Fruit fly (Drosophila melanogaster) whole organism, embryonic: ENCODE data around the gene CG16727.

Source experiments
- ATbp ChIP-seq: fragments of 200-800 bp; sonication (Bioruptor generic); optimal IDR thresholded peaks from 2 replicates; lab custom pipeline; 2017; ENCODE audit warnings: missing biosample characterization, mild to moderate bottlenecking, missing genetic modification characterization, missing genetic modification reagents
- Blimp-1 ChIP-seq: fragments of 200-800 bp; sonication (Bioruptor generic); optimal IDR thresholded peaks from 3 replicates; lab custom pipeline; 2018; ENCODE audit warnings: missing biosample characterization, missing genetic modification characterization, mild to moderate bottlenecking, moderate library complexity, missing genetic modification reagents
- CG10209 ChIP-seq: fragments of 200-800 bp; sonication (Bioruptor generic); optimal IDR thresholded peaks from 3 replicates; lab custom pipeline; 2017; ENCODE audit warnings: missing biosample characterization, mild to moderate bottlenecking, missing genetic modification characterization, missing genetic modification reagents
- CG11456 ChIP-seq: fragments of 200-800 bp; sonication (Bioruptor generic); IDR thresholded peaks from 3 replicates; pipeline ENCODE4 v1.3.6; 2022; ENCODE audit warnings: missing biosample characterization, missing genetic modification characterization
- CG11504 ChIP-seq: fragments of 200-800 bp; sonication (Bioruptor generic); optimal IDR thresholded peaks from 3 replicates; lab custom pipeline; 2019; ENCODE audit warnings: missing biosample characterization, mild to moderate bottlenecking, missing genetic modification characterization, moderate library complexity
- CG12104 ChIP-seq: fragments of 200-800 bp; sonication (Bioruptor generic); optimal IDR thresholded peaks from 3 replicates; lab custom pipeline; 2016; ENCODE audit warnings: missing biosample characterization, missing genetic modification characterization
- CG12391 ChIP-seq: fragments of 200-800 bp; sonication (Bioruptor generic); optimal IDR thresholded peaks from 3 replicates; lab custom pipeline; 2018; ENCODE audit warnings: missing biosample characterization, mild to moderate bottlenecking, missing genetic modification characterization, moderate library complexity
- CG12744 ChIP-seq: fragments of 200-800 bp; sonication (Bioruptor generic); optimal IDR thresholded peaks from 2 replicates; lab custom pipeline; 2016; ENCODE audit warnings: missing biosample characterization, missing genetic modification characterization
- CG13296 ChIP-seq: fragments of 200-800 bp; sonication (Bioruptor generic); optimal IDR thresholded peaks from 3 replicates; lab custom pipeline; 2018; ENCODE audit warnings: missing biosample characterization, mild to moderate bottlenecking, missing genetic modification characterization
- CG17359 ChIP-seq: fragments of 200-800 bp; sonication (Bioruptor generic); optimal IDR thresholded peaks from 3 replicates; lab custom pipeline; 2018; ENCODE audit warnings: missing biosample characterization, mild to moderate bottlenecking, missing genetic modification characterization, moderate library complexity
- CG17568 ChIP-seq: fragments of 200-800 bp; sonication (Bioruptor generic); optimal IDR thresholded peaks from 2 replicates; lab custom pipeline; 2018; ENCODE audit warnings: missing biosample characterization, mild to moderate bottlenecking, missing genetic modification characterization, moderate library complexity
- CG17829 ChIP-seq: fragments of 200-800 bp; optimal IDR thresholded peaks from 2 replicates; lab custom pipeline; 2019; ENCODE audit warnings: missing biosample characterization, mild to moderate bottlenecking, missing genetic modification characterization, moderate library complexity
- CG18262 ChIP-seq: fragments of 200-800 bp; optimal IDR thresholded peaks from 3 replicates; lab custom pipeline; 2019; ENCODE audit warnings: missing biosample characterization, mild to moderate bottlenecking, missing genetic modification characterization, moderate library complexity
- CG18619 ChIP-seq: fragments of 200-800 bp; sonication (Bioruptor generic); optimal IDR thresholded peaks from 3 replicates; lab custom pipeline; 2017; ENCODE audit warnings: missing biosample characterization, mild to moderate bottlenecking, missing genetic modification characterization
- CG32532 ChIP-seq: fragments of 200-800 bp; sonication (Bioruptor generic); IDR thresholded peaks from 2 replicates; pipeline ENCODE4 v1.3.6; 2022; ENCODE audit warnings: missing biosample characterization, missing genetic modification characterization
- CG4360 ChIP-seq: fragments of 200-800 bp; sonication (Bioruptor generic); IDR thresholded peaks from 2 replicates; pipeline ENCODE4 v1.3.6; 2022; ENCODE audit warnings: missing biosample characterization, missing genetic modification characterization
- CG4820 ChIP-seq: fragments of 200-800 bp; sonication (Bioruptor generic); optimal IDR thresholded peaks from 3 replicates; lab custom pipeline; 2016; ENCODE audit warnings: missing biosample characterization, missing genetic modification characterization
- CG5180 ChIP-seq: fragments of 200-800 bp; sonication (Bioruptor generic); optimal IDR thresholded peaks from 3 replicates; lab custom pipeline; 2017; ENCODE audit warnings: missing biosample characterization, missing genetic modification characterization, mild to moderate bottlenecking, moderate library complexity, missing genetic modification reagents
- CG5953 ChIP-seq: fragments of 200-800 bp; sonication (Bioruptor generic); IDR thresholded peaks from 2 replicates; pipeline ENCODE4 v1.3.6; 2022; ENCODE audit warnings: missing biosample characterization, missing genetic modification characterization
- CG6689 ChIP-seq: fragments of 200-800 bp; sonication (Bioruptor generic); IDR thresholded peaks from 2 replicates; pipeline ENCODE4 v1.3.6; 2022; ENCODE audit warnings: missing biosample characterization, missing genetic modification characterization
- CG7556 ChIP-seq: fragments of 200-800 bp; sonication (Bioruptor generic); optimal IDR thresholded peaks from 2 replicates; lab custom pipeline; 2017; ENCODE audit warnings: missing biosample characterization, mild to moderate bottlenecking, missing genetic modification characterization
- CG7987 ChIP-seq: fragments of 200-800 bp; sonication (Bioruptor generic); optimal IDR thresholded peaks from 2 replicates; lab custom pipeline; 2018; ENCODE audit warnings: missing biosample characterization, mild to moderate bottlenecking, missing genetic modification characterization, moderate library complexity
- CG9727 ChIP-seq: fragments of 200-800 bp; sonication (Bioruptor generic); optimal IDR thresholded peaks from 3 replicates; lab custom pipeline; 2017; ENCODE audit warnings: missing biosample characterization, mild to moderate bottlenecking, missing genetic modification characterization
- CTCF ChIP-seq: fragments of 200-800 bp; sonication (Bioruptor generic); optimal IDR thresholded peaks from 2 replicates; lab custom pipeline; 2017; ENCODE audit warnings: missing biosample characterization, mild to moderate bottlenecking, missing genetic modification characterization, moderate library complexity
- CoRest ChIP-seq: fragments of 200-800 bp; sonication (Bioruptor generic); optimal IDR thresholded peaks from 3 replicates; lab custom pipeline; 2018; ENCODE audit warnings: missing biosample characterization, mild to moderate bottlenecking, missing genetic modification characterization, moderate library complexity
- Dbx ChIP-seq: fragments of 200-800 bp; sonication (Bioruptor generic); IDR thresholded peaks from 3 replicates; pipeline ENCODE4 v1.3.6; 2022; ENCODE audit warnings: missing biosample characterization, missing genetic modification characterization
- HmgZ ChIP-seq: fragments of 200-800 bp; sonication (Bioruptor generic); optimal IDR thresholded peaks from 2 replicates; lab custom pipeline; 2018; ENCODE audit warnings: missing biosample characterization, mild to moderate bottlenecking, missing genetic modification characterization
- Hmr ChIP-seq: fragments of 200-800 bp; sonication (Bioruptor generic); optimal IDR thresholded peaks from 3 replicates; lab custom pipeline; 2017; ENCODE audit warnings: mild to moderate bottlenecking, missing biosample characterization, missing genetic modification reagents, missing genetic modification characterization
- Nf-YC ChIP-seq: fragments of 200-800 bp; optimal IDR thresholded peaks from 3 replicates; lab custom pipeline; 2019; ENCODE audit warnings: missing biosample characterization, mild to moderate bottlenecking, missing genetic modification characterization, moderate library complexity
- Oli ChIP-seq: fragments of 200-800 bp; sonication (Bioruptor generic); optimal IDR thresholded peaks from 2 replicates; lab custom pipeline; 2018; ENCODE audit warnings: missing biosample characterization, mild to moderate bottlenecking, missing genetic modification characterization, moderate library complexity
- Rfx ChIP-seq: fragments of 200-800 bp; sonication (Bioruptor generic); IDR thresholded peaks from 2 replicates; pipeline ENCODE4 v1.3.6; 2022; ENCODE audit warnings: missing biosample characterization, missing genetic modification characterization
- ap ChIP-seq: fragments of 200-800 bp; sonication (Bioruptor generic); IDR thresholded peaks from 2 replicates; pipeline ENCODE4 v1.3.6; 2022; ENCODE audit warnings: missing biosample characterization, missing genetic modification characterization
- bcd ChIP-seq: fragments of 200-800 bp; sonication (Bioruptor generic); optimal IDR thresholded peaks from 2 replicates; lab custom pipeline; 2017; ENCODE audit warnings: missing biosample characterization, mild to moderate bottlenecking, missing genetic modification characterization
- crc ChIP-seq: fragments of 200-800 bp; sonication (Bioruptor generic); optimal IDR thresholded peaks from 2 replicates; lab custom pipeline; 2016; ENCODE audit warnings: missing biosample characterization, missing genetic modification characterization
- dan ChIP-seq: fragments of 200-800 bp; sonication (Bioruptor generic); IDR thresholded peaks from 2 replicates; pipeline ENCODE4 v1.3.6; 2022; ENCODE audit warnings: missing biosample characterization, missing genetic modification characterization
- disco-r ChIP-seq: fragments of 200-800 bp; sonication (Bioruptor generic); optimal IDR thresholded peaks from 2 replicates; lab custom pipeline; 2016; ENCODE audit warnings: missing biosample characterization, missing genetic modification characterization
- dysf ChIP-seq: fragments of 200-800 bp; sonication (Bioruptor generic); IDR thresholded peaks from 3 replicates; pipeline ENCODE4 v1.3.6; 2022; ENCODE audit warnings: missing biosample characterization, missing genetic modification characterization
- grau ChIP-seq: fragments of 200-800 bp; optimal IDR thresholded peaks from 3 replicates; lab custom pipeline; 2019; ENCODE audit warnings: missing biosample characterization, mild to moderate bottlenecking, missing genetic modification characterization, moderate library complexity
- gsb ChIP-seq: fragments of 200-800 bp; sonication (Bioruptor generic); IDR thresholded peaks from 2 replicates; pipeline ENCODE4 v1.3.6; 2022; ENCODE audit warnings: missing biosample characterization, missing genetic modification characterization
- hkb ChIP-seq, 2 experiments: fragments of 200-800 bp in 1 of 2; fragments of >200 bp in 1 of 2; sonication (Bioruptor generic) in 1 of 2; IDR thresholded peaks in 1 of 2; optimal IDR thresholded peaks in 1 of 2; 2 replicates each; pipeline versions ENCODE4 v1.3.6 to Lab custom; 2017 to 2022; ENCODE audit warnings: missing biosample characterization in 1 of 2, missing genetic modification characterization in 1 of 2
- lola ChIP-seq, 3 experiments: fragments of >200 bp in 2 of 3; fragments of 200-800 bp in 1 of 3; sonication (Bioruptor generic) in 1 of 3; optimal IDR thresholded peaks; 2 replicates each; lab custom pipeline; 2017 to 2019; ENCODE audit warnings: missing biosample characterization in 3 of 3, missing genetic modification characterization in 3 of 3, mild to moderate bottlenecking in 1 of 3, moderate library complexity in 1 of 3
- mld ChIP-seq: fragments of 200-800 bp; sonication (Bioruptor generic); IDR thresholded peaks from 3 replicates; pipeline ENCODE4 v1.3.6; 2022; ENCODE audit warnings: missing biosample characterization, missing genetic modification characterization; ENCODE audit not compliant: partially characterized antibody
- org-1 ChIP-seq: fragments of 200-800 bp; sonication (Bioruptor generic); optimal IDR thresholded peaks from 2 replicates; lab custom pipeline; 2017; ENCODE audit warnings: missing biosample characterization, missing genetic modification characterization
- pnt ChIP-seq: fragments of 200-800 bp; sonication (Bioruptor generic); optimal IDR thresholded peaks from 3 replicates; lab custom pipeline; 2016; ENCODE audit warnings: missing biosample characterization, missing genetic modification characterization
- scrt ChIP-seq: fragments of 200-800 bp; sonication (Bioruptor generic); optimal IDR thresholded peaks from 2 replicates; lab custom pipeline; 2018; ENCODE audit warnings: missing biosample characterization, mild to moderate bottlenecking, missing genetic modification characterization, moderate library complexity
- sob ChIP-seq: fragments of 200-800 bp; sonication (Bioruptor generic); IDR thresholded peaks from 2 replicates; pipeline ENCODE4 v1.3.6; 2022; ENCODE audit warnings: missing biosample characterization, missing genetic modification characterization
- tll ChIP-seq, 2 experiments: fragments of 200-800 bp in 1 of 2; fragments of >200 bp in 1 of 2; sonication (Bioruptor generic) in 1 of 2; optimal IDR thresholded peaks; 2 replicates each; lab custom pipeline; 2017 to 2019; ENCODE audit warnings: missing biosample characterization in 2 of 2, missing genetic modification characterization in 2 of 2, mild to moderate bottlenecking in 1 of 2, moderate library complexity in 1 of 2
- ttk ChIP-seq: fragments of 200-800 bp; sonication (Bioruptor generic); IDR thresholded peaks from 2 replicates; pipeline ENCODE4 v2.1.2; 2022; ENCODE audit warnings: missing biosample characterization, missing genetic modification characterization

CG16727 gene

dm6 chr3R:19627792-19628522 lies 14.8 kb downstream of the CG16727 start:
- TF ChIP-seq CG9727 (peak; percentile 82), Dbx (GFP tag; lab: Robert Waterston, UW) (0 out of 3 replicates have a peak, but pooled peaks have one; percentile 57), dysf (GFP tag; lab: Robert Waterston, UW) (peak; percentile 60; the same call in 1 of the 3 replicates), CG18619 (no peak), CG11456 (GFP tag; lab: Robert Waterston, UW) (0 out of 3 replicates have a peak, but pooled peaks have one; percentile 39), org-1 (GFP tag; lab: Kevin White, UChicago) (peak; percentile 14), Blimp-1 (GFP tag; lab: Kevin White, UChicago) (peak; percentile 56), CG4360 (GFP tag; lab: Robert Waterston, UW) (no peak), CG5180 (GFP tag; lab: Kevin White, UChicago) (peak; percentile 32), pnt (GFP tag; lab: Kevin White, UChicago) (no peak), sob (peak; percentile 35; the same call in 1 of the 2 replicates), ttk (GFP tag; lab: Robert Waterston, UW) (0 out of 2 replicates have a peak, but pooled peaks have one; percentile 6), CG18262 (tag; lab: Kevin White, UChicago) (peak; percentile 72), CG12391 (tag; lab: Kevin White, UChicago) (peak; percentile 20), CG7987 (GFP tag; lab: Kevin White, UChicago) (no peak), CG11504 (tag; lab: Kevin White, UChicago) (peak; percentile 81), hkb (optimal IDR thresholded peaks at IDR 0.05; lab: Kevin White, UChicago) (no peak), hkb (GFP tag; IDR thresholded peaks at IDR 0.05; lab: Robert Waterston, UW) (peak; percentile 42; the same call in 1 of the 2 replicates), dan (no peak), Nf-YC (tag; lab: Kevin White, UChicago) (peak; percentile 43), lola (GFP tag; optimal IDR thresholded peaks at IDR 0.05; lab: Kevin White, UChicago) (peak in 1 of 3 experiments; percentile 8), mld (GFP tag; lab: Robert Waterston, UW) (no peak), disco-r (no peak), CG6689 (GFP tag; lab: Robert Waterston, UW) (peak; percentile 58), bcd (GFP tag; lab: Kevin White, UChicago) (peak; percentile 51), grau (peak; percentile 32), ATbp (GFP tag; lab: Kevin White, UChicago) (no peak), CG17829 (peak; percentile 56), CoRest (tag; lab: Kevin White, UChicago) (peak; percentile 43), HmgZ (no peak), Hmr (GFP tag; lab: Kevin White, UChicago) (peak; percentile 18), CG17568 (GFP tag; lab: Kevin White, UChicago) (no peak), gsb (GFP tag; lab: Robert Waterston, UW) (0 out of 2 replicates have a peak, but pooled peaks have one; percentile 8), scrt (GFP tag; lab: Kevin White, UChicago) (peak; percentile 20), CG4820 (GFP tag; lab: Kevin White, UChicago) (peak; percentile 54), crc (no peak), CTCF (GFP tag; lab: Kevin White, UChicago) (peak; percentile 1), Rfx (peak; percentile 57), Oli (tag; lab: Kevin White, UChicago) (peak; percentile 5), CG17359 (tag; lab: Kevin White, UChicago) (peak; percentile 52), CG13296 (peak; percentile 68), CG5953 (GFP tag; lab: Robert Waterston, UW) (no peak), CG10209 (GFP tag; lab: Kevin White, UChicago) (peak; percentile 6), CG12104 (peak; percentile 5), CG12744 (GFP tag; lab: Kevin White, UChicago) (no peak), CG7556 (GFP tag; lab: Kevin White, UChicago) (peak; percentile 44), tll (GFP tag; optimal IDR thresholded peaks at IDR 0.05; lab: Kevin White, UChicago) (peak in 1 of 2 experiments; percentile 53), CG32532 (peak; percentile 54; the same call in 1 of the 2 replicates), ap (GFP tag; lab: Robert Waterston, UW) (no peak)
